Worm (Caenorhabditis elegans) whole organism, L1 larva: ENCODE data around the gene efk-1.

Experiments used
- C04F5.9 ChIP-seq: sonication (generic microtip); optimal IDR thresholded peaks from 2 replicates; lab custom pipeline; 2016; ENCODE audit warnings: missing genetic modification characterization, missing compliant biosample characterization
- C34B4.2 ChIP-seq: sonication (generic microtip); optimal IDR thresholded peaks from 2 replicates; lab custom pipeline; 2017; ENCODE audit warnings: mild to moderate bottlenecking, missing genetic modification characterization, missing compliant biosample characterization
- alr-1 ChIP-seq: fragments of 200-800 bp; sonication (Bioruptor generic); optimal IDR thresholded peaks from 2 replicates; lab custom pipeline; 2018; ENCODE audit warnings: borderline replicate concordance, mild to moderate bottlenecking, missing genetic modification characterization, missing compliant biosample characterization
- ama-1 ChIP-seq: fragments of 150-350 bp; optimal IDR thresholded peaks from 2 replicates; lab custom pipeline; 2014
- ceh-88 ChIP-seq: fragments of 200-800 bp; sonication (Bioruptor generic); IDR thresholded peaks from 2 replicates; pipeline ENCODE4 v1.3.6; 2022; ENCODE audit warnings: missing genetic modification characterization, missing compliant biosample characterization
- dsc-1 ChIP-seq: sonication (generic microtip); optimal IDR thresholded peaks from 2 replicates; lab custom pipeline; 2016; ENCODE audit warnings: mild to moderate bottlenecking, missing genetic modification characterization, missing compliant biosample characterization
- efl-1 ChIP-seq, 4 experiments: fragments of 150-350 bp; optimal IDR thresholded peaks in 3 of 4; peaks in 1 of 4; 1 replicate in 1 of 4; 2 replicates in 3 of 4; lab custom pipeline; 2014; ENCODE audit warnings: missing biosample characterization in 2 of 4, missing genetic modification characterization in 2 of 4, missing genetic modification reagents in 2 of 4
- elt-2 ChIP-seq: sonication (generic microtip); optimal IDR thresholded peaks from 2 replicates; lab custom pipeline; 2016; ENCODE audit warnings: missing genetic modification characterization, mild to moderate bottlenecking, inconsistent platforms, missing compliant biosample characterization, missing genetic modification reagents
- elt-3 ChIP-seq, 6 experiments: fragments of 150-350 bp in 1 of 6; sonication (generic microtip); optimal IDR thresholded peaks; 2 replicates each; lab custom pipeline; 2017 to 2018; ENCODE audit warnings: missing biosample characterization in 6 of 6, missing genetic modification characterization in 6 of 6, inconsistent platforms in 1 of 6
- ets-5 ChIP-seq: fragments of 200-800 bp; sonication (Bioruptor generic); IDR thresholded peaks from 2 replicates; pipeline ENCODE4 v1.3.6; 2022; ENCODE audit warnings: missing genetic modification characterization, missing compliant biosample characterization
- fkh-10 ChIP-seq: sonication (generic microtip); optimal IDR thresholded peaks from 2 replicates; lab custom pipeline; 2017; ENCODE audit warnings: missing biosample characterization, missing genetic modification reagents, missing genetic modification characterization
- fkh-4 ChIP-seq: sonication (generic microtip); optimal IDR thresholded peaks from 2 replicates; lab custom pipeline; 2016; ENCODE audit warnings: missing compliant biosample characterization, missing genetic modification characterization, borderline replicate concordance
- fos-1 ChIP-seq: fragments of 150-350 bp; optimal IDR thresholded peaks from 2 replicates; lab custom pipeline; 2014; ENCODE audit warnings: missing biosample characterization, missing genetic modification characterization
- grh-1 ChIP-seq: fragments of 200-800 bp; sonication (Bioruptor generic); IDR thresholded peaks from 2 replicates; pipeline ENCODE4 v1.3.6; 2022; ENCODE audit warnings: missing genetic modification reagents, missing genetic modification characterization, missing compliant biosample characterization
- hlh-4 ChIP-seq: sonication (generic microtip); optimal IDR thresholded peaks from 2 replicates; lab custom pipeline; 2016; ENCODE audit warnings: mild to moderate bottlenecking, missing genetic modification characterization, missing compliant biosample characterization
- isw-1 ChIP-seq: fragments of 200-800 bp; sonication (Bioruptor generic); IDR thresholded peaks from 2 replicates; pipeline ENCODE4 v1.3.6; 2022; ENCODE audit warnings: missing genetic modification characterization, missing compliant biosample characterization
- lin-13 ChIP-seq: fragments of 150-350 bp; optimal IDR thresholded peaks from 2 replicates; lab custom pipeline; 2014; ENCODE audit warnings: missing biosample characterization, missing genetic modification reagents, missing genetic modification characterization
- lin-14 ChIP-seq: fragments of 200-800 bp; sonication (Bioruptor generic); optimal IDR thresholded peaks from 2 replicates; lab custom pipeline; 2018; ENCODE audit warnings: mild to moderate bottlenecking, missing genetic modification characterization, moderate library complexity, missing compliant biosample characterization
- lin-35 ChIP-seq, 2 experiments: fragments of 150-350 bp; optimal IDR thresholded peaks; 2 replicates each; lab custom pipeline; 2014; ENCODE audit warnings: missing biosample characterization in 2 of 2, missing genetic modification characterization in 2 of 2, missing genetic modification reagents in 2 of 2
- lir-3 ChIP-seq: sonication (generic microtip); optimal IDR thresholded peaks from 2 replicates; lab custom pipeline; 2016; ENCODE audit warnings: mild to moderate bottlenecking, missing genetic modification characterization, moderate library complexity, missing compliant biosample characterization; ENCODE audit not compliant: poor library complexity
- lsy-2 ChIP-seq, 2 experiments: fragments of 150-350 bp; optimal IDR thresholded peaks; 2 replicates each; lab custom pipeline; 2014; ENCODE audit warnings: missing biosample characterization in 2 of 2, missing genetic modification characterization in 2 of 2
- mab-9 ChIP-seq: fragments of 200-800 bp; sonication (Bioruptor generic); IDR thresholded peaks from 2 replicates; pipeline ENCODE4 v1.3.6; 2022; ENCODE audit warnings: missing genetic modification reagents, missing genetic modification characterization, missing compliant biosample characterization
- mdl-1 ChIP-seq, 2 experiments: fragments of 150-350 bp; optimal IDR thresholded peaks; 2 replicates each; lab custom pipeline; 2014 to 2017; ENCODE audit warnings: missing biosample characterization in 2 of 2, missing genetic modification characterization in 2 of 2, inconsistent platforms in 1 of 2
- mep-1 ChIP-seq: fragments of 150-350 bp; optimal IDR thresholded peaks from 2 replicates; lab custom pipeline; 2014; ENCODE audit warnings: missing biosample characterization, missing genetic modification characterization
- nhr-11 ChIP-seq: fragments of 150-350 bp; optimal IDR thresholded peaks from 2 replicates; lab custom pipeline; 2014; ENCODE audit warnings: missing biosample characterization, missing genetic modification characterization
- nhr-237 ChIP-seq: fragments of 150-350 bp; optimal IDR thresholded peaks from 2 replicates; lab custom pipeline; 2014; ENCODE audit warnings: missing biosample characterization, missing genetic modification characterization
- nhr-47 ChIP-seq: sonication (generic microtip); optimal IDR thresholded peaks from 2 replicates; lab custom pipeline; 2016; ENCODE audit warnings: mild to moderate bottlenecking, missing genetic modification characterization, moderate library complexity, missing compliant biosample characterization
- nhr-71 ChIP-seq: sonication (generic microtip); optimal IDR thresholded peaks from 2 replicates; lab custom pipeline; 2016; ENCODE audit warnings: mild to moderate bottlenecking, missing genetic modification characterization, moderate library complexity, missing compliant biosample characterization
- nhr-90 ChIP-seq: sonication (generic microtip); optimal IDR thresholded peaks from 2 replicates; lab custom pipeline; 2016; ENCODE audit warnings: mild to moderate bottlenecking, missing genetic modification characterization, missing compliant biosample characterization; ENCODE audit not compliant: poor library complexity
- pag-3 ChIP-seq: sonication (generic microtip); optimal IDR thresholded peaks from 2 replicates; lab custom pipeline; 2017; ENCODE audit warnings: missing genetic modification characterization, mild to moderate bottlenecking, missing compliant biosample characterization, antibody characterized with exemption, borderline replicate concordance; ENCODE audit not compliant: insufficient read depth
- pqm-1 ChIP-seq: sonication (generic microtip); optimal IDR thresholded peaks from 3 replicates; lab custom pipeline; 2017; ENCODE audit warnings: missing biosample characterization, missing genetic modification characterization
- snpc-4 ChIP-seq: fragments of 150-350 bp; optimal IDR thresholded peaks from 2 replicates; lab custom pipeline; 2014; ENCODE audit warnings: missing biosample characterization, missing genetic modification characterization
- snu-23 ChIP-seq: sonication (generic microtip); optimal IDR thresholded peaks from 2 replicates; lab custom pipeline; 2016; ENCODE audit warnings: missing genetic modification characterization, missing compliant biosample characterization
- sox-4 ChIP-seq: sonication (generic microtip); optimal IDR thresholded peaks from 2 replicates; lab custom pipeline; 2016; ENCODE audit warnings: missing genetic modification characterization, missing compliant biosample characterization
- sptf-1 ChIP-seq: fragments of 150-350 bp; optimal IDR thresholded peaks from 2 replicates; lab custom pipeline; 2014; ENCODE audit warnings: missing biosample characterization, missing genetic modification characterization
- unc-30 ChIP-seq: sonication (generic microtip); optimal IDR thresholded peaks from 2 replicates; lab custom pipeline; 2017; ENCODE audit warnings: missing biosample characterization, missing genetic modification characterization
- unc-86 ChIP-seq: sonication (generic microtip); optimal IDR thresholded peaks from 2 replicates; lab custom pipeline; 2016; ENCODE audit warnings: missing genetic modification characterization, missing compliant biosample characterization
- unc-98 ChIP-seq: fragments of 200-800 bp; sonication (Bioruptor generic); IDR thresholded peaks from 2 replicates; pipeline ENCODE4 v1.3.6; 2022; ENCODE audit warnings: missing genetic modification characterization, missing compliant biosample characterization
- vab-15 ChIP-seq: sonication (generic microtip); optimal IDR thresholded peaks from 2 replicates; lab custom pipeline; 2017; ENCODE audit warnings: missing genotype, mild to moderate bottlenecking, missing genetic modification characterization, missing compliant biosample characterization
- zag-1 ChIP-seq: fragments of 150-350 bp; optimal IDR thresholded peaks from 2 replicates; lab custom pipeline; 2014; ENCODE audit warnings: missing biosample characterization, missing genetic modification characterization

The efk-1 gene

ce11 chrIII:6166634-6167033, 1.7 kb downstream of the efk-1 start:
- TF ChIP-seq fkh-10 (GFP tag; lab: Kevin White, UChicago) = no peak
- no peak for TF ChIP-seq C04F5.9 (tag; lab: Kevin White, UChicago)
- TF ChIP-seq snpc-4 (tag; lab: Kevin White, UChicago) = no peak
- no peak for TF ChIP-seq nhr-90 (tag; lab: Kevin White, UChicago)
- no peak for TF ChIP-seq snu-23

ce11 chrIII:6165240-6165639, 3.1 kb downstream of the efk-1 start:
- TF ChIP-seq fos-1 (tag; lab: Kevin White, UChicago) (no peak), sptf-1 (no peak), elt-3 (tag; optimal IDR thresholded peaks at IDR 0.05; lab: Kevin White, UChicago) (no peak), fkh-10 (GFP tag; lab: Kevin White, UChicago) (no peak), unc-30 (tag; lab: Kevin White, UChicago) (no peak), ets-5 (GFP tag; lab: Robert Waterston, UW) (no peak), efl-1 (optimal IDR thresholded peaks at IDR 0.05; lab: Kevin White, UChicago) (no peak), efl-1 (GFP tag; optimal IDR thresholded peaks at IDR 0.05 in 1 of 2; lab: Kevin White, UChicago) (no peak), hlh-4 (tag; lab: Kevin White, UChicago) (no peak), C34B4.2 (tag; lab: Kevin White, UChicago) (no peak), lir-3 (tag; lab: Kevin White, UChicago) (no peak), dsc-1 (tag; lab: Kevin White, UChicago) (no peak), fkh-4 (no peak), unc-98 (GFP tag; lab: Robert Waterston, UW) (no peak), zag-1 (tag; lab: Kevin White, UChicago) (no peak), nhr-237 (tag; lab: Kevin White, UChicago) (no peak)

ce11 chrIII:6164253-6164971, 3.9 kb downstream of the efk-1 start, which contains the start of gene F42A10.9:
TSS of gene F42A10.9 (plus strand) at chrIII:6164573.
- no peak for TF ChIP-seq efl-1 (optimal IDR thresholded peaks at IDR 0.05; lab: Kevin White, UChicago)
- TF ChIP-seq efl-1 (GFP tag; optimal IDR thresholded peaks at IDR 0.05 in 1 of 2; lab: Kevin White, UChicago) = peak in 1 of 2 experiments; percentile 38
- peak; percentile 50 for TF ChIP-seq ama-1 (lab: Kevin White, UChicago)
- TF ChIP-seq lsy-2 (tag; optimal IDR thresholded peaks at IDR 0.05; lab: Kevin White, UChicago) = peak in 1 of 2 experiments; percentile 18
- peak; percentile 4 for TF ChIP-seq elt-2
- peak; percentile 25 for TF ChIP-seq nhr-90 (tag; lab: Kevin White, UChicago)
- TF ChIP-seq nhr-47 (tag; lab: Kevin White, UChicago) = peak; percentile 5
- no peak for TF ChIP-seq alr-1
- no peak for TF ChIP-seq pag-3
- TF ChIP-seq mep-1 (tag; lab: Kevin White, UChicago) = peak; percentile 45

- TF ChIP-seq lin-35 (GFP tag; optimal IDR thresholded peaks at IDR 0.05; lab: Kevin White, UChicago) = no peak
- TF ChIP-seq dsc-1 (tag; lab: Kevin White, UChicago) = no peak
- TF ChIP-seq mab-9 = no peak
- no peak for TF ChIP-seq unc-98 (GFP tag; lab: Robert Waterston, UW)
- TF ChIP-seq, all 84 proteins: peak for 0
Measured at ce11 chrIII:6163381-6163780, 5.0 kb downstream of the efk-1 start.

ce11 chrIII:6158642-6159475, 9.5 kb downstream of the efk-1 start, which contains the start of gene nfm-1:
TSS of gene nfm-1 (plus strand) at chrIII:6159453.
- no peak for TF ChIP-seq sox-4 (tag; lab: Kevin White, UChicago)
- no peak for TF ChIP-seq unc-86 (tag; lab: Kevin White, UChicago)
- no peak for TF ChIP-seq nhr-11 (tag; lab: Kevin White, UChicago)
- TF ChIP-seq sptf-1 = no peak
- peak; percentile 45 to 73 for TF ChIP-seq lsy-2 (tag; optimal IDR thresholded peaks at IDR 0.05; lab: Kevin White, UChicago)
- peak in 1 of 2 experiments; percentile 23 for TF ChIP-seq mdl-1 (tag; optimal IDR thresholded peaks at IDR 0.05; lab: Kevin White, UChicago)
- TF ChIP-seq grh-1 (GFP tag; lab: Robert Waterston, UW) = 0 out of 2 replicates have a peak, but pooled peaks have one; percentile 6
- TF ChIP-seq pag-3 = no peak
- TF ChIP-seq nhr-71 = peak; percentile 72
- peak; percentile 17 for TF ChIP-seq lin-13 (GFP tag; lab: Kevin White, UChicago)
- peak; percentile 33 for TF ChIP-seq nhr-237 (tag; lab: Kevin White, UChicago)
- TF ChIP-seq lir-3 (tag; lab: Kevin White, UChicago) = no peak
- TF ChIP-seq pqm-1 (tag; lab: Kevin White, UChicago) = no peak
- TF ChIP-seq vab-15 (tag; lab: Kevin White, UChicago) = peak; percentile 15
- peak; percentile 72 for TF ChIP-seq lin-14
- TF ChIP-seq isw-1 (GFP tag; lab: Robert Waterston, UW) = peak; percentile 38
- TF ChIP-seq ceh-88 = 0 out of 2 replicates have a peak, but pooled peaks have one; percentile 18
